Worm (Caenorhabditis elegans) whole organism, late embryonic: Measurements from ENCODE around the gene chil-25.

Experiments
- C08G9.2 ChIP-seq: sonication (generic microtip); optimal IDR thresholded peaks from 2 replicates; lab custom pipeline; 2016; ENCODE audit warnings: mild to moderate bottlenecking, missing genetic modification characterization, moderate library complexity, missing compliant biosample characterization
- K02D7.2 ChIP-seq: sonication (generic microtip); optimal IDR thresholded peaks from 2 replicates; lab custom pipeline; 2017; ENCODE audit warnings: mild to moderate bottlenecking, missing genetic modification characterization, missing compliant biosample characterization
- ceh-45 ChIP-seq: fragments of 200-800 bp; sonication (Bioruptor generic); IDR thresholded peaks from 2 replicates; pipeline ENCODE4 v1.3.6; 2022; ENCODE audit warnings: missing genetic modification reagents, missing genetic modification characterization, missing compliant biosample characterization
- ceh-9 ChIP-seq: sonication (generic microtip); optimal IDR thresholded peaks from 2 replicates; lab custom pipeline; 2016; ENCODE audit warnings: mild to moderate bottlenecking, missing genetic modification characterization, inconsistent platforms, missing compliant biosample characterization
- che-1 ChIP-seq: sonication (generic microtip); optimal IDR thresholded peaks from 2 replicates; lab custom pipeline; 2016; ENCODE audit warnings: mild to moderate bottlenecking, missing genetic modification characterization, missing compliant biosample characterization
- dve-1 ChIP-seq: sonication (generic microtip); optimal IDR thresholded peaks from 2 replicates; lab custom pipeline; 2017; ENCODE audit warnings: antibody characterized with exemption, mild to moderate bottlenecking, missing genetic modification characterization, missing compliant biosample characterization
- nhr-11 ChIP-seq: fragments of 150-350 bp; optimal IDR thresholded peaks from 2 replicates; lab custom pipeline; 2014; ENCODE audit warnings: missing biosample characterization, missing genetic modification characterization
- ztf-16 ChIP-seq: sonication (generic microtip); optimal IDR thresholded peaks from 2 replicates; lab custom pipeline; 2017; ENCODE audit warnings: missing genetic modification characterization, missing compliant biosample characterization

DNA sequence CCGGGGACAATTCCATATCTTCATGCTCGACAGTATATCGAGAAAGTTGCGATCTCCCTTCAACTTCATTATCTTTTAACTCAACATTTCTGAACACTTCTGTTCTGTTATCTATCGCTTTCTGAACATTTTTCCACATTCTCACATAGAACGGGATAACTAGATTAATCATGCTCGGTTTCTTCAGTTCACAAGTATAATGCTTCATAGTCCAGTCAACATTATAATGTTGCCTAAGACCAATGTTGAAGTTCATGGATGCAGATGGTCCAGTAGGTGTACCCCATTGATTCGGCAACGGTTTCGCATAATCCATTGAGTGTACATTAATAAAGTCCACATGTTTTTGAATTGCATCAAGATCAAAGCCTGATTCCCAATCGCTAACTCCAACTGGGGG lies 35.4 kb downstream of the chil-25 start:
- no peak for TF ChIP-seq dve-1
- no peak for TF ChIP-seq ztf-16 (tag; lab: Kevin White, UChicago)
- no peak for TF ChIP-seq nhr-11 (tag; lab: Kevin White, UChicago)
- no peak for TF ChIP-seq ceh-9 (tag; lab: Kevin White, UChicago)
- TF ChIP-seq C08G9.2 (tag; lab: Kevin White, UChicago), result no peak
- TF ChIP-seq ceh-45, result no peak
- no peak for TF ChIP-seq K02D7.2 (tag; lab: Kevin White, UChicago)
- no peak for TF ChIP-seq che-1 (tag; lab: Kevin White, UChicago)
